Worm (Caenorhabditis elegans) whole organism, mixed stage, embryonic: Measurements from ENCODE around the gene gcy-13.

Experiments
- M03D4.4 ChIP-seq: sonication (generic microtip); optimal IDR thresholded peaks from 2 replicates; lab custom pipeline; 2017; ENCODE audit warnings: mild to moderate bottlenecking, missing genetic modification characterization, missing compliant biosample characterization
- nhr-12 ChIP-seq: fragments of 150-350 bp; optimal IDR thresholded peaks from 2 replicates; lab custom pipeline; 2014; ENCODE audit warnings: missing biosample characterization, missing genetic modification characterization
- nhr-2 ChIP-seq: fragments of 150-350 bp; optimal IDR thresholded peaks from 2 replicates; lab custom pipeline; 2014; ENCODE audit warnings: missing biosample characterization, missing genetic modification characterization
- nhr-76 ChIP-seq: sonication (generic microtip); optimal IDR thresholded peaks from 2 replicates; lab custom pipeline; 2017; ENCODE audit warnings: missing biosample characterization, missing genetic modification characterization
- sptf-1 ChIP-seq: sonication (generic microtip); optimal IDR thresholded peaks from 2 replicates; lab custom pipeline; 2017; ENCODE audit warnings: mild to moderate bottlenecking, missing genetic modification characterization, moderate library complexity, missing compliant biosample characterization
- unc-62 ChIP-seq: fragments of 150-350 bp; optimal IDR thresholded peaks from 2 replicates; lab custom pipeline; 2014; ENCODE audit warnings: missing biosample characterization, missing genetic modification reagents, missing genetic modification characterization
- ztf-11 ChIP-seq: fragments of 150-350 bp; optimal IDR thresholded peaks from 2 replicates; lab custom pipeline; 2014; ENCODE audit warnings: missing biosample characterization, missing genetic modification characterization

DNA sequence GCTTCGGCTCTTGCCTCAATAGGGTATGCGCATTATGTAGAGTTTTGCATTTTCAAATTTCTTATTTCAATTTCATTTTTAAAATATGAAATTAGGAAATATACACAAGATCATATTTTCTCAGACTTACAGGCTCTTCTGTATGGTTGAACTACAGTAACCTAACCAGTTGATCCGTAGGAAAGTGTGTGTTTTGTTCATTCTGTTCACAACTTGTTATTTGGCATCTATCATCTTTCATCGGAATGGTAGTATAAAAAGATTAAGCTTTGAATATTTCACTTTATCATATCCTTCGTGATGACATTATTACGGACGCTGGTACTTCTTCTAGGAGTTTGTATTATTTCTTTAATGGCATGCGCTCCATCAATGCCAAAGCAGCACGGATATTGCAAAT, 36.6 kb upstream of the gcy-13 start, which contains the start of gene K01D12.10:
- TF ChIP-seq nhr-2 (tag; lab: Kevin White, UChicago) (no peak), M03D4.4 (tag; lab: Kevin White, UChicago) (no peak), nhr-12 (tag; lab: Kevin White, UChicago) (no peak), nhr-76 (tag; lab: Kevin White, UChicago) (no peak), ztf-11 (tag; lab: Kevin White, UChicago) (no peak), unc-62 (no peak), sptf-1 (tag; lab: Kevin White, UChicago) (no peak)
